Worm (Caenorhabditis elegans): Measurements from ENCODE around the gene plc-1.

The plc-1 gene

DNA sequence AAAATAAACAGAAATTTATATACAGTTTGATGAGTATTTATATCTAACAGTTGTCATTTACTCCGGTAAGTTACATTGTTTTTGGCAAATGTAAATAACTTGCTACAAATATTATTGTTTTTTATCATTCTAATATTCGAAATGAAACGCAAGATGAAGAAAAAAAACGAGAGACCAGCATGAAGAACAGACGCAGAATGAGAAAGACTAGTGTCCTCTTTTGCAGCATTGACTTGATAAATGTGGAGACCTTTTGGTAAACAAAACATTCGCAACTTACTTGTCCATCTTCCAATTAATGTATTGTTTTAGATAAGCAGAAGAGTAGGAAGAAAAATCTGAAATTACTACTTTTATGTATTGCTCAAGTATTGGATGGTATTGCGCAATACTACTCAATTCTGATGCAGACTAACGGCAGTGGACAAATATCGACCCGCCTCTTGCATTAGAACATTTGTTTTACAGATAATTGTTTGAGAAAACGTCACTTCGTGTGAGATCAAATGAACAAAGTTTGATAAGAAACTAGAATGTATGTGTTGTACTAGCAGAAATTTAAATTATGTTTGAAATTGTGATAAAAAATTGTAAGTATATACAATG lies 38.8 kb upstream of the plc-1 start, which contains the start of gene pgp-6:
TSS of gene pgp-6 (minus strand) at position 288 of the 606 bp plus-strand sequence.
- TF ChIP-seq cebp-1 (GFP tag; IDR thresholded peaks at IDR 0.05) (peak; percentile 39; the same call in 1 of the 2 replicates), cebp-1 (tag; optimal IDR thresholded peaks at IDR 0.05) (no peak), zim-3 (tag; optimal IDR thresholded peaks at IDR 0.05) (no peak)

DNA sequence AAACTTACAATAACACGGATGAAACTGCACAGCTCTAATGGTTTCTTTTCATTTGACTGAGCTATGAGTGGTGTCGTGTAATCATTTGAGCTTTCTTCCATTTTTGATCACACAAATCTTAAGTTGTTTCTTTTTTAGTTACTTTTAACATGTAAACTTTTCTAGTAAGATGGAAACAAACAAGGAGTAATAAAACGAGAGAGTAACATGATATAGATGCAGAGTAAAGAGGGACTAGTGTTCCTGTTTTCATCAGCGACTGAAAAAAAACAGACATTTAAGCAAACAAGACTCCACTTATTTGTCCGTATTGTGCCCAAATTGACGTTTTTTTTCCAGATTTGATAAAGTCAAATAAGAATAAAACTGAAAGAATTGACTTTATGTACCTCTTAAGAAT lies 31.7 kb upstream of the plc-1 start, which contains the start of gene pgp-7:
TSS of gene pgp-7 (minus strand) at position 101 of the 400 bp plus-strand sequence.
- no peak for TF ChIP-seq ceh-79 (tag; optimal IDR thresholded peaks at IDR 0.05)
- TF ChIP-seq nhr-90 (tag; optimal IDR thresholded peaks at IDR 0.05), result no peak
- no peak for TF ChIP-seq nfya-1 (tag; optimal IDR thresholded peaks at IDR 0.05; ENCODE audit: borderline replicate concordance, insufficient read depth)
- no peak for TF ChIP-seq T26A5.8 (tag; optimal IDR thresholded peaks at IDR 0.05)
- no peak for TF ChIP-seq zfh-2 (GFP tag; conservative IDR thresholded peaks at IDR 0.05)
- TF ChIP-seq B0261.1 (tag; optimal IDR thresholded peaks at IDR 0.05), result no peak

DNA sequence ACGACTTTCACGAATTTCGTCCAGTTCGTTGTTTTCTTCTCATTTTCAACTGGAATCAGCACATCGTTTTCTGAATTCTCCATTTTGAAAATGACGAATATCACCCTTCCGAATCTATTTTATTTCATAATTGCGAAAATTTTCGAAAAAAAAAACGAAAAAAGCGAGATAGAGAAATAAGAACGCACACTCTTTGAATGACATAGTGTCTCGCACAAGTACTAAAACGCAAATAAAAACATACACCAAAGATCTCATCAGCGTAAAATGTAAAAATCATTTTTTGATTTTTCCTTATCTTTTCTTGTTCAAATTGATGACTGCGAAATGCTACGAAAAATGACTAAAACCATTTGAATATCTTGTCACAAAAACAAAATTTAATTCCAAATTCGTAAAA lies 25.9 kb upstream of the plc-1 start, which contains the start of gene pgp-8:
TSS of gene pgp-8 (minus strand) at position 101 of the 400 bp plus-strand sequence.
- no peak for TF ChIP-seq F52B5.7 (tag; optimal IDR thresholded peaks at IDR 0.05)
- TF ChIP-seq nhr-80 (tag; optimal IDR thresholded peaks at IDR 0.05), result peak; percentile 12

DNA sequence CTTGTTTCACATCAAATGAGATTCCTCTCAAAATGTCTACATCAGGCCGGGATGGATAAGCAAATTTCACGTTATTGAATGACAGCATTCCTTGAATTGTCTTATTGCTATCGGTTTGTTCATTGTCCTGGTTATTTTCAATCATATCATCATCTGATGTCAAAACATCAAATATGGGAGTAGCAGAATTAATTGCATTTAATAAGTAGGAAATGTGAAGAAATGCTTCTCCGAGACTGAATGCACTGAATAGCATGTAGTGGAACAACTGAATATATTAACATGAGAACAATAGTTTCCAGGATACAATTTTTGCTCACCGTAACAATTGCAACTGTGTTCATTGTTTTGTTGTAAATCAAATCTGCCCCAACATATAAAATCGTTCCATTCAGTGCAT lies 24.1 kb upstream of the plc-1 start:
- TF ChIP-seq mxl-1 (tag; optimal IDR thresholded peaks at IDR 0.05), result no peak
- no peak for TF ChIP-seq zfh-2 (GFP tag; conservative IDR thresholded peaks at IDR 0.05)
- no peak for TF ChIP-seq attf-6 (GFP tag; IDR thresholded peaks at IDR 0.05)
- TF ChIP-seq atf-7 (tag; optimal IDR thresholded peaks at IDR 0.05), result no peak
- TF ChIP-seq ztf-28 (GFP tag; IDR thresholded peaks at IDR 0.05), result no peak
- TF ChIP-seq dpff-1 (tag; optimal IDR thresholded peaks at IDR 0.05), result no peak
- TF ChIP-seq pbrm-1 (GFP tag; IDR thresholded peaks at IDR 0.05), result no peak
- no peak for TF ChIP-seq ztf-26 (tag; optimal IDR thresholded peaks at IDR 0.05)
- TF ChIP-seq tbp1 (GFP tag; optimal IDR thresholded peaks at IDR 0.05), result no peak
- TF ChIP-seq hlh-12 (tag; optimal IDR thresholded peaks at IDR 0.05), result no peak

DNA sequence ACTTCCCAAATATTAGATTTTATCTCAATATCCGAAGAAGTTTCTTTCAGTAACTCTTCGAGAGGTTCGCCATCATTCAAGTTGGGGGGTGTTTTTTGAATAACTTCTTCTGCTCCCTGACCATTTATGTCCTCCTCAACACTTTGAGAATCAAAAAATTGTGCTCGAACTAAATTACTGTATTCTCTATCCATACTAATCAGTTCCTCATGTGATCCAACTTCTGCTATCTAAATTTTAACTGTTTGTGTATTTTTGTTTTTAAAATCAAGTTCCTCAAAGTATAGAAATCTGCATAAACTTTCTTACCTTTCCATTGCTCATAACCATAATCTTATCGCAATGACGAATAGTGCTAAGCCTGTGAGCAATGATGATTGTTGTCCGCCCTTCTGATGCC lies 23.2 kb upstream of the plc-1 start:
- TF ChIP-seq lin-54 (GFP tag; optimal IDR thresholded peaks at IDR 0.05) (no peak), Y67H2A.10 (GFP tag; conservative IDR thresholded peaks at IDR 0.05) (no peak), nhr-90 (tag; optimal IDR thresholded peaks at IDR 0.05) (no peak), egl-44 (GFP tag; IDR thresholded peaks at IDR 0.05) (no peak), snpc-1.3 (tag; optimal IDR thresholded peaks at IDR 0.05; ENCODE audit: insufficient read depth) (no peak), ztf-18 (tag; optimal IDR thresholded peaks at IDR 0.05) (no peak), hsf-1 (GFP tag; IDR thresholded peaks at IDR 0.05) (no peak)

DNA sequence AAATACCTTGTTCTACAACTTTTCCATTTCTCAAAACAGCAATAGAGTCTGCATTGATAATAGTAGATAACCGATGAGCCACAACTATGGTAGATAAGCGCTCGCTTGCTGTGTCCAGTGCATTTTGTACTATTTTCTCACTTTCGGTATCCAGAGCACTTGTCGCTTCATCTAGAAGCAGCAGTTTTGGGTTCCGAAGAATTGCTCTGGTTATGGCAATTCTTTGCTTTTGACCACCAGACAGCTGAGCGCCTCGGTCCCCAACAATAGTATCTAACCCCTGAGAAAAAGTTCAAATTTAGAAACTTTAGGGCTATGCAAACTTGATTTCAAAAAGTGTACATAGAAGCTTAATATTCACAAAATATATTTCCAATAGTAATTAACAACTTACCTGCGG lies 21.2 kb upstream of the plc-1 start:
- TF ChIP-seq lin-35 (GFP tag; optimal IDR thresholded peaks at IDR 0.05) (no peak), C06A6.2 (GFP tag; conservative IDR thresholded peaks at IDR 0.05) (no peak), tbp1 (GFP tag; optimal IDR thresholded peaks at IDR 0.05) (no peak), athp-1 (tag; optimal IDR thresholded peaks at IDR 0.05) (no peak), T07F8.4 (tag; optimal IDR thresholded peaks at IDR 0.05) (no peak), snpc-1.1 (tag; optimal IDR thresholded peaks at IDR 0.05; ENCODE audit: insufficient read depth) (no peak), F57A8.1 (GFP tag; optimal IDR thresholded peaks at IDR 0.05) (no peak), B0336.3 (GFP tag; IDR thresholded peaks at IDR 0.05) (no peak), ztf-26 (tag; optimal IDR thresholded peaks at IDR 0.05) (no peak), ztf-28 (GFP tag; IDR thresholded peaks at IDR 0.05) (no peak), F23B12.7 (tag; optimal IDR thresholded peaks at IDR 0.05; ENCODE audit: insufficient read depth) (no peak), ztf-6 (GFP tag; IDR thresholded peaks at IDR 0.05) (no peak)
